Worm (Caenorhabditis elegans) whole organism, young adult: ENCODE results near the gene prx-19.

Experiments
- F37B4.10 ChIP-seq: fragments of 200-800 bp; sonication (Bioruptor generic); IDR thresholded peaks from 2 replicates; pipeline ENCODE4 v1.3.6; 2022; ENCODE audit warnings: missing genetic modification characterization, missing compliant biosample characterization
- F39B2.1 ChIP-seq: fragments of 200-800 bp; sonication (Bioruptor generic); IDR thresholded peaks from 2 replicates; pipeline ENCODE4 v1.3.6; 2022; ENCODE audit warnings: missing genetic modification reagents, missing genetic modification characterization, missing compliant biosample characterization
- ets-4 ChIP-seq: fragments of 200-800 bp; sonication (Bioruptor generic); optimal IDR thresholded peaks from 2 replicates; lab custom pipeline; 2018; ENCODE audit warnings: mild to moderate bottlenecking, missing genetic modification characterization, missing compliant biosample characterization
- nfya-1 ChIP-seq: sonication (generic microtip); optimal IDR thresholded peaks from 2 replicates; lab custom pipeline; 2017; ENCODE audit warnings: antibody characterized with exemption, missing compliant biosample characterization, missing genetic modification characterization, borderline replicate concordance; ENCODE audit not compliant: insufficient read depth

DNA sequence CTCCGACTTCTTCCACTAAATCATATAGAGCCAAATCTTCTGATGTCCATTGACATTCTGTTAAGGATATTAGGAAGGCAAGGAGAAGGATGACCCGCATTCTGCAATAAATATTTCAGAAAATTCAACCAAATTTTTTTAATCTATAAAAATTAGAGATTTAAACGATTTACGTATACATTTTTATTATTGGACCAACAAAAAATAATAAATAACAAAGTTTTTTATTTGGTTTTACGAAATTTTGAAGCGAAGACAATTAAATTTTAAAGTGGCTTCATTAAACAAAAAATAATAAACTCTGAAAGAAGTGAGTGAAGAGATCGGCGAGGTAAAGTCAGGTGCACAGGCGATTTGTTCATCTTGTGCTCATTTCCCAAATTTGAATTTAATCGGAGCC, 18.0 kb upstream of the prx-19 start, which contains the start of gene F54F2.9:
- TF ChIP-seq F37B4.10 (no peak), F39B2.1 (no peak), nfya-1 (tag; lab: Kevin White, UChicago) (no peak), ets-4 (GFP tag; lab: Kevin White, UChicago) (no peak)
